Worm (Caenorhabditis elegans) whole organism, L4/young adult: Measurements from ENCODE around the gene cyp-13A8.

ENCODE experiments used
- dao-5 ChIP-seq: sonication (generic microtip); optimal IDR thresholded peaks from 2 replicates; lab custom pipeline; 2016; ENCODE audit warnings: missing genotype, missing genetic modification characterization, moderate library complexity, missing compliant biosample characterization
- him-1 ChIP-seq: sonication (generic microtip); optimal IDR thresholded peaks from 2 replicates; lab custom pipeline; 2016; ENCODE audit warnings: missing genotype, missing genetic modification reagents, missing genetic modification characterization, missing compliant biosample characterization

- TF ChIP-seq dao-5 (tag; lab: Kevin White, UChicago) (no peak), him-1 (no peak)
These were observed 43.6 kb upstream of the cyp-13A8 start, which contains the start of gene ZK938.10 for ce11 chrII:9850945-9851344.
